Worm (Caenorhabditis elegans) whole organism, midembryonic: ENCODE measurements around the gene C34C12.12.

Experiments used
- T22C8.4 ChIP-seq: fragments of 200-800 bp; sonication (Bioruptor generic); IDR thresholded peaks from 2 replicates; pipeline ENCODE4 v1.3.6; 2022; ENCODE audit warnings: missing genetic modification characterization, missing compliant biosample characterization
- cog-1 ChIP-seq: sonication (generic microtip); optimal IDR thresholded peaks from 2 replicates; lab custom pipeline; 2016; ENCODE audit warnings: missing genetic modification characterization, missing compliant biosample characterization
- flt-1 ChIP-seq: fragments of 200-800 bp; sonication (Bioruptor generic); IDR thresholded peaks from 2 replicates; pipeline ENCODE4 v1.3.6; 2022; ENCODE audit warnings: missing genetic modification characterization, missing compliant biosample characterization
- klf-2 ChIP-seq: fragments of 200-800 bp; sonication (Bioruptor generic); conservative IDR thresholded peaks from 2 replicates; pipeline ENCODE4 v1.3.6; 2022; ENCODE audit warnings: missing genetic modification reagents, missing genetic modification characterization, missing compliant biosample characterization
- tab-1 ChIP-seq: fragments of 200-800 bp; sonication (Bioruptor generic); IDR thresholded peaks from 2 replicates; pipeline ENCODE4 v1.3.6; 2022; ENCODE audit warnings: missing genetic modification characterization, missing compliant biosample characterization
- ztf-29 ChIP-seq: fragments of 200-800 bp; sonication (Bioruptor generic); IDR thresholded peaks from 2 replicates; pipeline ENCODE4 v1.3.6; 2022; ENCODE audit warnings: missing genetic modification reagents, missing genetic modification characterization, missing compliant biosample characterization

DNA sequence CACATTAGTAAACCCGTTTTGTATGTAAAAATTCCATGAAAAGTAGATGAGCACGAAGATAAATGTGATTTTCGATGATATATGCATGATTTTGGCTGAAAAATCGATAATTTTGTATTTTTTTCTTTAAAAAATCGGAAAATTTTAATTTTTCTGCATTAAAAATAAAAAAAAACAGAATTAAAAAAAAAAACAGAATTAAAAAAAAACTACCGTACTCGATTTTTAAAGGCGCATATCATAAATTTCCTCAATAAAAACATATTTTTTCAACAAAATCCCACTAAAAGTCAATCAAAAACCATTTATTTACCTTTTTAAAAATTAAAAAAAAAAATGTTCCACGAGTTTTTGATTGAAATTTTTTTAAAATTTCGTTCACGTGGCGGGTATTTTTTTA is 40.1 kb downstream of the C34C12.12 start, which contains the start of gene gly-14:
- no peak for TF ChIP-seq flt-1
- TF ChIP-seq T22C8.4 = no peak
- TF ChIP-seq klf-2 (GFP tag; lab: Robert Waterston, UW) = no peak
- TF ChIP-seq tab-1 (GFP tag; lab: Robert Waterston, UW) = no peak
- no peak for TF ChIP-seq ztf-29 (GFP tag; lab: Robert Waterston, UW)
- no peak for TF ChIP-seq cog-1
